Worm (Caenorhabditis elegans): ENCODE results near the gene itsn-1.

- TF ChIP-seq unc-120 (tag; optimal IDR thresholded peaks at IDR 0.05; ENCODE audit: poor library complexity, severe bottlenecking), result no peak
- no peak for TF ChIP-seq elt-3 (tag; optimal IDR thresholded peaks at IDR 0.05)
- no peak for TF ChIP-seq nhr-12 (tag; optimal IDR thresholded peaks at IDR 0.05)
- no peak for TF ChIP-seq nhr-76 (tag; optimal IDR thresholded peaks at IDR 0.05)
- TF ChIP-seq tbx-8 (GFP tag; optimal IDR thresholded peaks at IDR 0.05), result no peak
- no peak for TF ChIP-seq snpc-4 (tag; optimal IDR thresholded peaks at IDR 0.05)
- TF ChIP-seq unc-62 (GFP tag; optimal IDR thresholded peaks at IDR 0.05), result no peak
- no peak for TF ChIP-seq lsy-2 (tag; optimal IDR thresholded peaks at IDR 0.05)
- TF ChIP-seq ztf-11 (tag; optimal IDR thresholded peaks at IDR 0.05), result no peak
Measured at ce11 chrIV:17116345-17116744, 3.1 kb upstream of the itsn-1 start, which contains the start of gene cyn-13.
